Worm (Caenorhabditis elegans): ENCODE results near the gene fbxl-3.
A peak's percentile ranks its signal among the peaks of the same experiment; 100 is the strongest.

fbxl-3 gene

DNA sequence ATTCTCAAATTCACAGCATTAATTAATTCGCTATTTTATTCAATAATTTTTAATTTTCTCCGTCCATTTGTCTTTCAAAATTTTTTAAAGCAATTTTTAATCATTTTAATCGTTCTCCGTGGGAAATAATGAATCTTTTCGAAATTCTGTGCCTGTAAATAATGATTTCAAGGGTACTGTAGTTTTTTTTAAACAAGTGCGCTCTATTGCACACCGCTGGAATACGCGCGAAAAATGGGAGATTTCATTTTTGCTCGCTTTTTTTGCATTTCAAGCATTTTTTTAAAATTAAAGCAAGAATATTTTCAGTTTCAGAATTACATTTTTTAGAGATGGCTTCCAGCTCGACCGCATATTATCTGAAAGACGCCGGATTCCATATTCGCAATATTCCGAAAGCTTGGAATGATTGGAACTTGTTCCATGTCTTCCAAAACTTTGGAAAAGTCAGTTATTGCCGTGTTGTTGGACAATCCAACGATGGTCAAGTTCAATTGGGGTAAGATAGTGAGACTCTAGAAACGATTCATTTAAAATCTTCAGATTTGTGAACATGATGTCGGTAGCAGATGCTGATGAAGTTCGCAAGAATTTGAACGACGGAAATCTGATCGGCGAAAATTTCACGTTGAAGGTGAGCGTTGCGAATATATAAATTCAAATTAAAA lies 22.4 kb upstream of the fbxl-3 start, which contains the start of gene tofu-6 (continued):
- TF ChIP-seq attf-6 (GFP tag; IDR thresholded peaks at IDR 0.05) (no peak), ceh-100 (GFP tag; IDR thresholded peaks at IDR 0.05) (peak; percentile 26; the same call in 1 of the 2 replicates), madf-10 (tag; optimal IDR thresholded peaks at IDR 0.05) (no peak), chd-7 (tag; optimal IDR thresholded peaks at IDR 0.05) (no peak), die-1 (tag; optimal IDR thresholded peaks at IDR 0.05) (no peak), him-1 (tag; optimal IDR thresholded peaks at IDR 0.05) (peak; percentile 69), dpff-1 (tag; optimal IDR thresholded peaks at IDR 0.05) (no peak), rcor-1 (GFP tag; IDR thresholded peaks at IDR 0.05) (no peak), lsl-1 (GFP tag; optimal IDR thresholded peaks at IDR 0.05) (peak; percentile 96), egl-44 (GFP tag; IDR thresholded peaks at IDR 0.05) (no peak), tlf-1 (GFP tag; optimal IDR thresholded peaks at IDR 0.05) (peak; percentile 39), F39B2.1 (GFP tag; IDR thresholded peaks at IDR 0.05) (no peak), aptf-3 (GFP tag; IDR thresholded peaks at IDR 0.05) (no peak), efl-1 (GFP tag; optimal IDR thresholded peaks at IDR 0.05) (peak; percentile 95), cebp-1 (GFP tag; IDR thresholded peaks at IDR 0.05) (no peak), cebp-1 (tag; optimal IDR thresholded peaks at IDR 0.05) (no peak), snpc-3.4 (tag; optimal IDR thresholded peaks at IDR 0.05) (peak; percentile 78), madf-6 (GFP tag; IDR thresholded peaks at IDR 0.05) (peak; percentile 98), D2030.7 (GFP tag; IDR thresholded peaks at IDR 0.05) (peak; percentile 87), dox-1 (GFP tag; IDR thresholded peaks at IDR 0.05) (peak; percentile 63), nhr-80 (tag; optimal IDR thresholded peaks at IDR 0.05) (no peak), lin-26 (GFP tag; IDR thresholded peaks at IDR 0.05) (no peak), B0019.2 (GFP tag; conservative IDR thresholded peaks at IDR 0.05) (0 out of 2 replicates have a peak, but pooled peaks have one; percentile 59), pbrm-1 (GFP tag; IDR thresholded peaks at IDR 0.05) (0 out of 2 replicates have a peak, but pooled peaks have one; percentile 12), sptf-2 (GFP tag; optimal IDR thresholded peaks at IDR 0.05) (no peak), nfya-1 (tag; optimal IDR thresholded peaks at IDR 0.05; ENCODE audit: borderline replicate concordance, insufficient read depth) (no peak), C06A6.2 (GFP tag; conservative IDR thresholded peaks at IDR 0.05) (no peak), ceh-58 (GFP tag; IDR thresholded peaks at IDR 0.05) (no peak), ceh-40 (GFP tag; IDR thresholded peaks at IDR 0.05) (no peak), ztf-6 (GFP tag; IDR thresholded peaks at IDR 0.05) (no peak), hmg-20 (GFP tag; IDR thresholded peaks at IDR 0.05) (no peak), ccch-3 (GFP tag; optimal IDR thresholded peaks at IDR 0.05) (no peak), B0336.3 (GFP tag; IDR thresholded peaks at IDR 0.05) (0 out of 2 replicates have a peak, but pooled peaks have one; percentile 25), Y53G8AR.9 (GFP tag; conservative IDR thresholded peaks at IDR 0.05) (no peak), F55B11.4 (tag; optimal IDR thresholded peaks at IDR 0.05; ENCODE audit: borderline replicate concordance, insufficient read depth) (no peak), egl-18 (GFP tag; IDR thresholded peaks at IDR 0.05) (no peak), F23B12.7 (tag; optimal IDR thresholded peaks at IDR 0.05; ENCODE audit: insufficient read depth) (peak; percentile 61), unc-62 (GFP tag; optimal IDR thresholded peaks at IDR 0.05) (no peak), fkh-3 (tag; optimal IDR thresholded peaks at IDR 0.05) (no peak), snpc-1.1 (tag; optimal IDR thresholded peaks at IDR 0.05; ENCODE audit: insufficient read depth) (peak; percentile 24), zfh-2 (GFP tag; conservative IDR thresholded peaks at IDR 0.05) (no peak), K11D2.4 (GFP tag; IDR thresholded peaks at IDR 0.05) (no peak), lin-54 (GFP tag; optimal IDR thresholded peaks at IDR 0.05) (peak; percentile 55), sdz-38 (tag; optimal IDR thresholded peaks at IDR 0.05) (no peak), mxl-1 (tag; optimal IDR thresholded peaks at IDR 0.05) (no peak), atf-7 (tag; optimal IDR thresholded peaks at IDR 0.05) (no peak), attf-3 (GFP tag; conservative IDR thresholded peaks at IDR 0.05) (0 out of 2 replicates have a peak, but pooled peaks have one; percentile 15), F37B4.10 (GFP tag; IDR thresholded peaks at IDR 0.05) (no peak)

Data from whole organism, young adult.